Fruit fly (Drosophila melanogaster): ENCODE results near the gene bard.

The bard gene

dm6 chr3R:18125023-18125630, 44.3 kb downstream of the bard start (continued):
- TF ChIP-seq CG13624 (GFP tag; optimal IDR thresholded peaks at IDR 0.05) (peak; percentile 95), unpg (GFP tag; optimal IDR thresholded peaks at IDR 0.05) (peak; percentile 74), row (GFP tag; IDR thresholded peaks at IDR 0.05) (peak; percentile 93), ase (GFP tag; IDR thresholded peaks at IDR 0.05) (peak; percentile 90), Nf-YC (tag; optimal IDR thresholded peaks at IDR 0.05) (peak; percentile 78), CG11696 (GFP tag; IDR thresholded peaks at IDR 0.05) (peak; percentile 80), Hey (tag; optimal IDR thresholded peaks at IDR 0.05) (no peak), nerfin-2 (GFP tag; IDR thresholded peaks at IDR 0.05; ENCODE audit: partially characterized antibody) (no peak), disco-r (GFP tag; optimal IDR thresholded peaks at IDR 0.05) (peak; percentile 43), salm (tag; optimal IDR thresholded peaks at IDR 0.05) (no peak), CG10462 (GFP tag; optimal IDR thresholded peaks at IDR 0.05) (peak; percentile 51), pan (optimal IDR thresholded peaks at IDR 0.05) (no peak), pan (GFP tag; optimal IDR thresholded peaks at IDR 0.05 in 1 of 2, IDR thresholded peaks at IDR 0.05 in 1 of 2) (peak in 1 of 2 experiments; percentile 95), CG3838 (GFP tag; optimal IDR thresholded peaks at IDR 0.05) (peak; percentile 9), slou (GFP tag; optimal IDR thresholded peaks at IDR 0.05) (peak; percentile 62), Vsx1 (GFP tag; optimal IDR thresholded peaks at IDR 0.05) (no peak), cg (GFP tag; optimal IDR thresholded peaks at IDR 0.05) (no peak), CG9797 (GFP tag; optimal IDR thresholded peaks at IDR 0.05) (no peak), CG15601 (tag; optimal IDR thresholded peaks at IDR 0.05) (peak; percentile 30), stwl (tag; optimal IDR thresholded peaks at IDR 0.05) (no peak), Sry-β (GFP tag; optimal IDR thresholded peaks at IDR 0.05) (no peak), wor (GFP tag; IDR thresholded peaks at IDR 0.05) (no peak; the same call in 1 of the 2 replicates), sisA (GFP tag; IDR thresholded peaks at IDR 0.05) (peak; percentile 92), onecut (GFP tag; IDR thresholded peaks at IDR 0.05) (peak; percentile 81), CG16815 (GFP tag; optimal IDR thresholded peaks at IDR 0.05) (peak; percentile 77), Nf-YB (GFP tag; optimal IDR thresholded peaks at IDR 0.05) (peak; percentile 9), Bgb (GFP tag; IDR thresholded peaks at IDR 0.05; ENCODE audit: partially characterized antibody) (no peak), Deaf1 (tag; optimal IDR thresholded peaks at IDR 0.05) (no peak), Jarid2 (GFP tag; optimal IDR thresholded peaks at IDR 0.05) (no peak), ranshi (GFP tag; IDR thresholded peaks at IDR 0.05) (peak; percentile 92), bowl (GFP tag; IDR thresholded peaks at IDR 0.05) (peak; percentile 78), sqz (GFP tag; optimal IDR thresholded peaks at IDR 0.05) (peak; percentile 75), nmo (GFP tag; optimal IDR thresholded peaks at IDR 0.05) (peak; percentile 92), CG1529 (GFP tag; optimal IDR thresholded peaks at IDR 0.05) (peak; percentile 51), stc (GFP tag; IDR thresholded peaks at IDR 0.05) (peak; percentile 89), CG13123 (GFP tag; optimal IDR thresholded peaks at IDR 0.05) (peak; percentile 5), CG11093 (GFP tag; IDR thresholded peaks at IDR 0.05) (peak; percentile 92), ftz-f1 (GFP tag; optimal IDR thresholded peaks at IDR 0.05) (no peak), sob (GFP tag; IDR thresholded peaks at IDR 0.05) (peak; percentile 90), E2f1 (GFP tag; IDR thresholded peaks at IDR 0.05) (peak; percentile 92), Ptx1 (GFP tag; IDR thresholded peaks at IDR 0.05) (peak; percentile 97), fru (optimal IDR thresholded peaks at IDR 0.05) (no peak), CG10959 (GFP tag; IDR thresholded peaks at IDR 0.05) (peak; percentile 84), ara (GFP tag; IDR thresholded peaks at IDR 0.05) (peak; percentile 95), gsb-n (tag; optimal IDR thresholded peaks at IDR 0.05) (peak; percentile 31), CkIIα-i1 (GFP tag; IDR thresholded peaks at IDR 0.05) (peak; percentile 57; the same call in 1 of the 2 replicates), CG12155 (GFP tag; optimal IDR thresholded peaks at IDR 0.05) (peak; percentile 69), gce (GFP tag; IDR thresholded peaks at IDR 0.05) (peak; percentile 91), Ssrp (tag; optimal IDR thresholded peaks at IDR 0.05) (peak; percentile 62), CG14710 (tag; optimal IDR thresholded peaks at IDR 0.05) (peak; percentile 52), sens (GFP tag) (peak; percentile 97), Ada2b (GFP tag; IDR thresholded peaks at IDR 0.05) (peak; percentile 83)

Measured in whole organism, embryonic.